Fruit fly (Drosophila melanogaster): ENCODE results near the gene brat.

DNA sequence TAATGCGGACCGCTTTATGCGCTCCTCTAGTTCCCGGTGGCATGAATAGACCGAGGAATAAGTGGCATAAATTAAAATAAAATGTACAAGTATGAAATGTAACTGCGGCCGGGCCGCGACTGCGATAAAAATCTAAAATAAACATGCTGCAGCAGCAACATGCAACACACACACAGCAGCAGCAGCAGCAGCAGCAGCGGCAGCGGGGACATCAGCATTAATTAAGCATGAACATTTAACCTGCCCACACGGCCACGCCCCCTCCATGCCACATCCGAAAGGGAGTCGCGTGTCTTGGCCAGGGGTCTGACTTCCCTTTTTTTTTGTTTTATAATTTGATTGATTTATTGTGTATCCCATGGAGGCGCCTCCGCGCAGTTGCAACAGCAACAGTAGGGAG is 70.9 kb downstream of the brat start:
- TF ChIP-seq CG11617 (GFP tag; optimal IDR thresholded peaks at IDR 0.05) (no peak), kay (GFP tag; ENCODE audit: borderline replicate concordance) (no peak), CG12768 (GFP tag; optimal IDR thresholded peaks at IDR 0.05) (no peak), CG1620 (GFP tag; optimal IDR thresholded peaks at IDR 0.05) (no peak)

All from whole organism, adult.